Fruit fly (Drosophila melanogaster): ENCODE results near the gene Cse1.

Cse1 gene

DNA sequence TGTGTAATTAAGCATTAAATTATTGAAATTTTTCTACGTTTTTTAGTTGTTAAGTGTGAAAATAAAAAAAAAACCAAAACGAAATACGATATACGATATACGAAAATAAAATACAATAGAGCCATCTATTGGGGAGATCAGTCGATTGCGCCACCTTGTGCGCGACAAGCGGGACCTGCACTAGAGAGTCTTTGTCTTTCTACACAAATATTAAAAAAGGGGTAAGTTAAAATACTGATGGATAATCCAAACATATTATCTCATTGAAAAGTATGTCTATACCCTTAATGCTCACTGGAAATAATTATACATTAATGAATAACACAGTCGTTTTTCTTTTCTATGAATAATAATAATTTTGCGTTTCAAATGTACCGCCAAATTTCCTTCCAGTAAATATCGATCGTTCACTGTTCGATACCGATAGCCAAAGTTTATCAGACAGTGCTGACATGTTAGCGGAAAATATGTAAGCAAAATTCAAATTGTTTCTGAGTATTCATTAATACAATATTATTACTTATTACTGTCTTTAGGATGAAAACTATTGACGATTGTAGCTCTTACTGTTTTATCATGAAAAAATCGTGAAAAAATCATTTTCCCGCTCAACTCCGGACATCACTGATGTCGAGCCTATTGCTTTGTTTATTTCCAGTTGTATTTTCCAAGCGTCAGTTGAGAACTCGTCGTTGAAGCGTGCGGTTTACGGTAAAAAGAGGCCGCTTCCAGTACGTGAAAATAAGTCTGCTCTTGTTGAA lies 8.8 kb downstream of the Cse1 start, which contains the start of gene mdy (continued):
- TF ChIP-seq HmgD (GFP tag; optimal IDR thresholded peaks at IDR 0.05) (no peak), Hr3 (GFP tag; optimal IDR thresholded peaks at IDR 0.05) (peak; percentile 42), CG6683 (GFP tag; optimal IDR thresholded peaks at IDR 0.05) (no peak), CG11504 (tag; optimal IDR thresholded peaks at IDR 0.05) (peak; percentile 65), CG9727 (GFP tag; optimal IDR thresholded peaks at IDR 0.05) (peak; percentile 54), fd3F (GFP tag; optimal IDR thresholded peaks at IDR 0.05) (peak; percentile 3), Sox102F (GFP tag; optimal IDR thresholded peaks at IDR 0.05) (peak; percentile 60), dmrt11E (tag; optimal IDR thresholded peaks at IDR 0.05) (peak; percentile 52), Nf-YA (GFP tag; IDR thresholded peaks at IDR 0.05) (peak; percentile 55; the same call in 1 of the 2 replicates), nerfin-2 (GFP tag; IDR thresholded peaks at IDR 0.05; ENCODE audit: partially characterized antibody) (peak; percentile 44; the same call in 1 of the 2 replicates), CHES-1-like (GFP tag; optimal IDR thresholded peaks at IDR 0.05) (peak; percentile 68), Med (GFP tag) (peak; percentile 90), gt (GFP tag; IDR thresholded peaks at IDR 0.05) (no peak), kah (GFP tag; optimal IDR thresholded peaks at IDR 0.05) (no peak), tin (GFP tag; optimal IDR thresholded peaks at IDR 0.05) (peak; percentile 50), otp (GFP tag; IDR thresholded peaks at IDR 0.05) (0 out of 3 replicates have a peak, but pooled peaks have one; percentile 57), z (GFP tag; IDR thresholded peaks at IDR 0.05) (no peak), tx (GFP tag; optimal IDR thresholded peaks at IDR 0.05) (peak; percentile 19), CG42726 (GFP tag; IDR thresholded peaks at IDR 0.05; ENCODE audit: partially characterized antibody) (0 out of 2 replicates have a peak, but pooled peaks have one; percentile 29), CG4707 (GFP tag; optimal IDR thresholded peaks at IDR 0.05) (no peak), lov (optimal IDR thresholded peaks at IDR 0.05) (no peak), lov (GFP tag; IDR thresholded peaks at IDR 0.05) (0 out of 3 replicates have a peak, but pooled peaks have one; percentile 56), Awh (GFP tag; IDR thresholded peaks at IDR 0.05) (0 out of 2 replicates have a peak, but pooled peaks have one; percentile 13), CG8765 (GFP tag; IDR thresholded peaks at IDR 0.05) (peak; percentile 33; the same call in 1 of the 2 replicates), CG17612 (GFP tag; IDR thresholded peaks at IDR 0.05) (no peak), CG18476 (GFP tag; optimal IDR thresholded peaks at IDR 0.05) (peak; percentile 71), inv (GFP tag; IDR thresholded peaks at IDR 0.05; ENCODE audit: partially characterized antibody) (peak; percentile 38; the same call in 1 of the 2 replicates), vnd (GFP tag; IDR thresholded peaks at IDR 0.05; ENCODE audit: partially characterized antibody) (0 out of 3 replicates have a peak, but pooled peaks have one; percentile 33), fd64A (GFP tag; optimal IDR thresholded peaks at IDR 0.05) (no peak), Ptx1 (GFP tag; IDR thresholded peaks at IDR 0.05) (peak; percentile 46), Asciz (GFP tag; optimal IDR thresholded peaks at IDR 0.05) (no peak), Dek (tag; optimal IDR thresholded peaks at IDR 0.05) (peak; percentile 54), ATbp (GFP tag; optimal IDR thresholded peaks at IDR 0.05) (peak; percentile 44), pan (optimal IDR thresholded peaks at IDR 0.05) (no peak), pan (GFP tag; optimal IDR thresholded peaks at IDR 0.05 in 1 of 2, IDR thresholded peaks at IDR 0.05 in 1 of 2) (peak in 1 of 2 experiments; percentile 50), fd96Cb (tag; optimal IDR thresholded peaks at IDR 0.05) (peak; percentile 12), CG11723 (GFP tag; optimal IDR thresholded peaks at IDR 0.05) (no peak), CG32772 (GFP tag; IDR thresholded peaks at IDR 0.05) (peak; percentile 45; the same call in 1 of the 2 replicates), CG1792 (GFP tag; optimal IDR thresholded peaks at IDR 0.05) (peak; percentile 17), crol (GFP tag; IDR thresholded peaks at IDR 0.05) (no peak), bigmax (GFP tag; optimal IDR thresholded peaks at IDR 0.05) (no peak), CG4424 (GFP tag; optimal IDR thresholded peaks at IDR 0.05) (peak; percentile 63), az2 (GFP tag; optimal IDR thresholded peaks at IDR 0.05) (peak; percentile 61), CG18764 (GFP tag; optimal IDR thresholded peaks at IDR 0.05) (no peak), Fer2 (tag; optimal IDR thresholded peaks at IDR 0.05) (no peak), CG7928 (GFP tag; optimal IDR thresholded peaks at IDR 0.05) (no peak), Six4 (GFP tag; optimal IDR thresholded peaks at IDR 0.05) (peak; percentile 33), NC2β (GFP tag; optimal IDR thresholded peaks at IDR 0.05) (peak; percentile 37), sisA (GFP tag; IDR thresholded peaks at IDR 0.05) (peak; percentile 62)
